Worm (Caenorhabditis elegans) whole organism, L2 larva: ENCODE data around the gene F41G3.10.

Experiments
- F13H6.1 ChIP-seq: sonication (generic microtip); optimal IDR thresholded peaks from 2 replicates; lab custom pipeline; 2016; ENCODE audit warnings: missing genetic modification characterization, missing compliant biosample characterization
- R02D3.7 ChIP-seq: fragments of 150-350 bp; optimal IDR thresholded peaks from 2 replicates; lab custom pipeline; 2014; ENCODE audit warnings: missing biosample characterization, missing genetic modification characterization
- Y55F3AM.14 ChIP-seq: fragments of 200-800 bp; sonication (Bioruptor generic); optimal IDR thresholded peaks from 2 replicates; lab custom pipeline; 2018; ENCODE audit warnings: mild to moderate bottlenecking, missing genetic modification characterization, missing compliant biosample characterization
- ZK546.5 ChIP-seq: sonication (generic microtip); optimal IDR thresholded peaks from 2 replicates; lab custom pipeline; 2017; ENCODE audit warnings: missing biosample characterization, missing genetic modification characterization
- aly-2 ChIP-seq: fragments of 150-350 bp; optimal IDR thresholded peaks from 2 replicates; lab custom pipeline; 2014; ENCODE audit warnings: missing biosample characterization, missing genetic modification characterization
- ama-1 ChIP-seq: fragments of 150-350 bp; optimal IDR thresholded peaks from 2 replicates; lab custom pipeline; 2018; ENCODE audit warnings: inconsistent platforms
- blmp-1 ChIP-seq: sonication (generic microtip); optimal IDR thresholded peaks from 2 replicates; lab custom pipeline; 2017; ENCODE audit warnings: missing genetic modification characterization, mild to moderate bottlenecking, missing compliant biosample characterization, antibody characterized with exemption, moderate library complexity; ENCODE audit not compliant: insufficient read depth
- crh-2 ChIP-seq: sonication (generic microtip); optimal IDR thresholded peaks from 2 replicates; lab custom pipeline; 2017; ENCODE audit warnings: missing biosample characterization, missing genetic modification characterization
- dmd-4 ChIP-seq: sonication (generic microtip); optimal IDR thresholded peaks from 2 replicates; lab custom pipeline; 2017; ENCODE audit warnings: missing biosample characterization, missing genetic modification characterization
- egl-27 ChIP-seq: sonication (generic microtip); optimal IDR thresholded peaks from 3 replicates; lab custom pipeline; 2017; ENCODE audit warnings: missing biosample characterization, missing genetic modification reagents, missing genetic modification characterization
- elt-1 ChIP-seq: fragments of 150-350 bp; optimal IDR thresholded peaks from 2 replicates; lab custom pipeline; 2014; ENCODE audit warnings: missing biosample characterization, missing genetic modification characterization
- gmeb-1 ChIP-seq: fragments of 150-350 bp; optimal IDR thresholded peaks from 2 replicates; lab custom pipeline; 2014; ENCODE audit warnings: missing biosample characterization, missing genetic modification characterization
- lin-13 ChIP-seq: fragments of 150-350 bp; optimal IDR thresholded peaks from 2 replicates; lab custom pipeline; 2014; ENCODE audit warnings: missing biosample characterization, missing genetic modification reagents, missing genetic modification characterization
- lin-39 ChIP-seq: fragments of 150-350 bp; optimal IDR thresholded peaks from 2 replicates; lab custom pipeline; 2014; ENCODE audit warnings: missing biosample characterization, missing genetic modification reagents, missing genetic modification characterization
- mab-5 ChIP-seq: fragments of 150-350 bp; optimal IDR thresholded peaks from 2 replicates; lab custom pipeline; 2014; ENCODE audit warnings: missing biosample characterization, missing genetic modification characterization
- mdl-1 ChIP-seq, 2 experiments: fragments of 150-350 bp in 1 of 2; sonication (generic microtip) in 1 of 2; optimal IDR thresholded peaks; 2 replicates each; lab custom pipeline; 2017; ENCODE audit warnings: missing biosample characterization in 2 of 2, missing genetic modification characterization in 2 of 2
- nhr-12 ChIP-seq: fragments of 150-350 bp; optimal IDR thresholded peaks from 2 replicates; lab custom pipeline; 2014; ENCODE audit warnings: missing biosample characterization, missing genetic modification characterization
- nhr-129 ChIP-seq: fragments of 150-350 bp; optimal IDR thresholded peaks from 2 replicates; lab custom pipeline; 2014; ENCODE audit warnings: missing biosample characterization, missing genetic modification characterization
- nhr-21 ChIP-seq: fragments of 150-350 bp; optimal IDR thresholded peaks from 2 replicates; lab custom pipeline; 2014; ENCODE audit warnings: missing biosample characterization, missing genetic modification characterization
- nhr-23 ChIP-seq: fragments of 150-350 bp; optimal IDR thresholded peaks from 2 replicates; lab custom pipeline; 2014; ENCODE audit warnings: missing biosample characterization, missing genetic modification reagents, missing genetic modification characterization
- nhr-25 ChIP-seq: fragments of 150-350 bp; sonication (generic microtip); optimal IDR thresholded peaks from 3 replicates; lab custom pipeline; 2014; ENCODE audit warnings: missing biosample characterization, missing genetic modification characterization
- nhr-77 ChIP-seq: fragments of 150-350 bp; optimal IDR thresholded peaks from 2 replicates; lab custom pipeline; 2014; ENCODE audit warnings: missing biosample characterization, missing genetic modification characterization
- peb-1 ChIP-seq: fragments of 150-350 bp; optimal IDR thresholded peaks from 2 replicates; lab custom pipeline; 2014; ENCODE audit warnings: missing biosample characterization, missing genetic modification characterization
- skn-1 ChIP-seq: sonication (generic microtip); optimal IDR thresholded peaks from 2 replicates; lab custom pipeline; 2017; ENCODE audit warnings: missing biosample characterization, missing genetic modification characterization
- sma-3 ChIP-seq: sonication (generic microtip); optimal IDR thresholded peaks from 2 replicates; lab custom pipeline; 2016; ENCODE audit warnings: missing genetic modification reagents, missing genetic modification characterization, missing compliant biosample characterization
- sma-9 ChIP-seq, 2 experiments: fragments of 150-350 bp in 1 of 2; sonication (generic microtip) in 1 of 2; optimal IDR thresholded peaks; 2 replicates each; lab custom pipeline; 2014 to 2016; ENCODE audit warnings: missing genetic modification characterization in 2 of 2, mild to moderate bottlenecking in 1 of 2, missing biosample characterization in 1 of 2, missing compliant biosample characterization in 1 of 2, missing genetic modification reagents in 1 of 2, moderate library complexity in 1 of 2
- snpc-4 ChIP-seq: fragments of 150-350 bp; optimal IDR thresholded peaks from 2 replicates; lab custom pipeline; 2014; ENCODE audit warnings: missing biosample characterization, missing genetic modification characterization
- unc-39 ChIP-seq: fragments of 150-350 bp; optimal IDR thresholded peaks from 2 replicates; lab custom pipeline; 2014; ENCODE audit warnings: missing biosample characterization, missing genetic modification characterization
- unc-55 ChIP-seq: fragments of 150-350 bp; sonication (generic microtip); optimal IDR thresholded peaks from 3 replicates; lab custom pipeline; 2014; ENCODE audit warnings: missing biosample characterization, missing genetic modification reagents, missing genetic modification characterization
- ztf-1 ChIP-seq: fragments of 200-800 bp; sonication (Bioruptor generic); conservative IDR thresholded peaks from 2 replicates; pipeline ENCODE4 v1.3.6; 2022; ENCODE audit warnings: missing genetic modification characterization, missing compliant biosample characterization
- ztf-11 ChIP-seq: sonication (generic microtip); optimal IDR thresholded peaks from 2 replicates; lab custom pipeline; 2017; ENCODE audit warnings: missing biosample characterization, missing genetic modification characterization
- ztf-4 ChIP-seq: fragments of 150-350 bp; optimal IDR thresholded peaks from 2 replicates; lab custom pipeline; 2014; ENCODE audit warnings: missing biosample characterization, missing genetic modification characterization

The F41G3.10 gene

ce11 chrII:6721581-6721980 lies 27.7 kb downstream of the F41G3.10 start (continued):
- no peak for TF ChIP-seq mab-5 (tag; lab: Kevin White, UChicago)
- no peak for TF ChIP-seq dmd-4 (tag; lab: Kevin White, UChicago)
- peak; percentile 14 for TF ChIP-seq lin-13 (GFP tag; lab: Kevin White, UChicago)
- no peak for TF ChIP-seq elt-1 (tag; lab: Kevin White, UChicago)
- TF ChIP-seq nhr-77 (tag; lab: Kevin White, UChicago): no peak
- TF ChIP-seq nhr-25 (tag; lab: Kevin White, UChicago): no peak
- TF ChIP-seq nhr-129 (tag; lab: Kevin White, UChicago): peak; percentile 54
- TF ChIP-seq sma-3 (GFP tag; lab: Kevin White, UChicago): no peak
- TF ChIP-seq skn-1 (tag; lab: Kevin White, UChicago): no peak
- no peak for TF ChIP-seq ZK546.5
- no peak for TF ChIP-seq ztf-11 (tag; lab: Kevin White, UChicago)
- peak; percentile 30 for TF ChIP-seq crh-2 (tag; lab: Kevin White, UChicago)
- TF ChIP-seq ama-1 (lab: Kevin White, UChicago): no peak
- TF ChIP-seq F13H6.1 (tag; lab: Kevin White, UChicago): peak; percentile 3

ce11 chrII:6718221-6718620 lies 31.1 kb downstream of the F41G3.10 start, which contains the start of gene tsp-10:
TSS of gene tsp-10 (plus strand) at chrII:6718586.
- no peak for TF ChIP-seq nhr-25 (tag; lab: Kevin White, UChicago)
- no peak for TF ChIP-seq mab-5 (tag; lab: Kevin White, UChicago)
- TF ChIP-seq ztf-11 (tag; lab: Kevin White, UChicago): no peak
- TF ChIP-seq blmp-1: no peak
- no peak for TF ChIP-seq elt-1 (tag; lab: Kevin White, UChicago)
- TF ChIP-seq ztf-1 (GFP tag; lab: Robert Waterston, UW): no peak
- no peak for TF ChIP-seq F13H6.1 (tag; lab: Kevin White, UChicago)
- TF ChIP-seq gmeb-1 (tag; lab: Kevin White, UChicago): no peak
- TF ChIP-seq nhr-129 (tag; lab: Kevin White, UChicago): no peak
- TF ChIP-seq R02D3.7 (tag; lab: Kevin White, UChicago): no peak

- no peak for TF ChIP-seq ztf-4 (tag; lab: Kevin White, UChicago)
- no peak for TF ChIP-seq nhr-23 (tag; lab: Kevin White, UChicago)
- TF ChIP-seq nhr-21 (tag; lab: Kevin White, UChicago): no peak
- no peak for TF ChIP-seq unc-55 (GFP tag; lab: Kevin White, UChicago)
- no peak for TF ChIP-seq snpc-4
- no peak for TF ChIP-seq sma-3 (GFP tag; lab: Kevin White, UChicago)
- TF ChIP-seq nhr-12 (tag; lab: Kevin White, UChicago): no peak
- TF ChIP-seq peb-1 (tag; lab: Kevin White, UChicago): no peak
- TF ChIP-seq mdl-1 (tag; optimal IDR thresholded peaks at IDR 0.05; lab: Kevin White, UChicago): no peak
- no peak for TF ChIP-seq lin-39 (tag; lab: Kevin White, UChicago)
- no peak for TF ChIP-seq dmd-4 (tag; lab: Kevin White, UChicago)
- no peak for TF ChIP-seq ZK546.5
- TF ChIP-seq ztf-11 (tag; lab: Kevin White, UChicago): no peak
- TF ChIP-seq egl-27 (tag; lab: Kevin White, UChicago): no peak
- TF ChIP-seq unc-39: no peak
- TF ChIP-seq elt-1 (tag; lab: Kevin White, UChicago): no peak
- no peak for TF ChIP-seq R02D3.7 (tag; lab: Kevin White, UChicago)
- TF ChIP-seq Y55F3AM.14: no peak
- TF ChIP-seq, all 48 proteins: peak for 0
Measured at ce11 chrII:6716638-6717037, 32.7 kb downstream of the F41G3.10 start, which contains the start of the genes T14B4.5 and T14B4.20. TSS of gene T14B4.5 (plus strand) at chrII:6716863. TSS of gene T14B4.20 (plus strand) at chrII:6716901.

ce11 chrII:6715853-6716252 lies 33.5 kb downstream of the F41G3.10 start:
- TF ChIP-seq aly-2 (tag; lab: Kevin White, UChicago) (no peak), sma-9 (GFP tag; optimal IDR thresholded peaks at IDR 0.05; lab: Kevin White, UChicago) (peak; percentile 59), sma-9 (tag; optimal IDR thresholded peaks at IDR 0.05; lab: Kevin White, UChicago) (no peak), nhr-21 (tag; lab: Kevin White, UChicago) (peak; percentile 42)

ce11 chrII:6713832-6714342 lies 35.4 kb downstream of the F41G3.10 start, which contains the start of gene dpy-2:
TSS of gene dpy-2 (plus strand) at chrII:6714292.
- TF ChIP-seq nhr-21 (tag; lab: Kevin White, UChicago) (peak; percentile 44), blmp-1 (peak; percentile 67), ztf-1 (GFP tag; lab: Robert Waterston, UW) (no peak), skn-1 (tag; lab: Kevin White, UChicago) (no peak)
- TF ChIP-seq, all 48 proteins: peak for 2
